Worm (Caenorhabditis elegans) whole organism, dauer: ENCODE results near the gene twk-3.

Experiments
- unc-62 ChIP-seq: sonication (generic microtip); optimal IDR thresholded peaks from 2 replicates; lab custom pipeline; 2017; ENCODE audit warnings: missing biosample characterization, missing genetic modification reagents, missing genetic modification characterization

twk-3 gene

DNA sequence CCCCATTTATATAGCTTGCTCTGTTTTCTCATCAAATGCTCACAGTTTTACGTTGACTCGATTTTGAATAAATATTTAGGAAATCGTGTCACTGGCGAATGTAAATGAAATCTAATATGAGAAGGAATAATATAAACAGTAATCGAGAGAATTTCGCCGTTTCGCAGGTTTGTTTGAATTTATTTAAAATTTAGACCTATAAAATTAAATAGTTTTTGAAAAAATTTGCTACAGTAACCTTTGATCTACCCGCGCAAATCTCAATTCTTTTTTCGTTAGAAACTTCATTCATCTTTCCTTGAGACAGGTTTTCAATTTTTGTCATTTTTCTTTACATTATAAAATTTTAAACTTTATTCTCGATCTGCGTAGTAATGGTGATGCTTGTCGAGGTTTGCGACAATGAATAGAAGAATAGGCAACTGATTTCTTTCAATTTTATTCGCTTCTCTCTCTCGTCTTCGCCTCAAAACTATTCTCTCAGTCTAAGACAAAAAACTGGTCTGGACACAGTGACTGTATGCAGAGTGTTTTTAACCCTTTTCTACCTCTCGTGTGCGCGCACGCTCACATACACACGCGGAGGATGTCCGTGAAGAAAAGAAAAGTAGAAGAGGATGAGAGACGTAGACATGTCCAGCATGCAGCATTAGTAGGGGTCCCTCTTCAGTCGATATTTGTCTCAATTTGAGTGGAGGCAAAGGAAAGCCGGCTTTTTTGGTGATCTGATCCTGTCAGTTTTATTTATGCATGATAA is 9.9 kb upstream of the twk-3 start, which contains the start of gene dab-1:
Gene dab-1 (plus strand): TSS at position 78 of the 757 bp plus-strand sequence.
- TF ChIP-seq unc-62 (GFP tag; lab: Kevin White, UChicago), result no peak

DNA sequence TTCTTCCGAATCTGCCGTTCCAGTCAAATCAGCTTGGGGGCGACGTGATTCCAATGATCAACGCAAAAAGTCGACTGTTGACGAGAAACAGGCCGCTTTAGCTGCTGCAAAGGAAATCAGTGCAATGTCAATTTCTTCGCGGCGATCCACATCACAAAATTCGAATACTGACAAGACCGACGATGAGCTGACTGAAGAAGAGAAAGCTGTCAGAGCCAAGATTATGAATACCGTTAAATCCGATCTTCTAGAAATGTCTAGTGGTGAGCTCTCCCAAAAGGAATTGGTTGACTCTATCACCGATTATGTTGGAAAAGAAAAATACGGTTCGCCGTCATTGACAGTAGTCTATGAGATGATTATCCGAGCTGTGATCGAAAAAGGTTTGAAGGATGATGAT is 7.7 kb upstream of the twk-3 start:
- TF ChIP-seq unc-62 (GFP tag; lab: Kevin White, UChicago), result no peak

DNA sequence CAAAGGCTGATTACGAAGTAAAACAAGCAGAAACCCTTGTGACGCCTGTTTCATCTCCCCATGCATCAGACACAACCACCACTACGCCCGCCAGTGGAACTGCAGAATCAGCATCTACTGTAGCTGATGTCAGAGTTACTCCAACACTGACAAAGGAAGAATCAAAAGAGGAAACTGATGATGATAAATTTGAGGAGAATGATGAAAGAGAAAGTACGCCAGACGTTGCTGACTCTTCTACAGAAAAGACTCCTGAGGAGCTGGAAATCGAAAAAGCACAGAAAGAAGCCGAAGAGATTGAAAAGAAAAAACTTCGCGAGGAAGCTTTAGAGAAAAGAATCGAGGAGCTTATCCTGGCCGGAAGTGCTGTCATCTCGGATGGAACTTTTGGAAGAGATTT is 5.7 kb upstream of the twk-3 start:
- no peak for TF ChIP-seq unc-62 (GFP tag; lab: Kevin White, UChicago)

DNA sequence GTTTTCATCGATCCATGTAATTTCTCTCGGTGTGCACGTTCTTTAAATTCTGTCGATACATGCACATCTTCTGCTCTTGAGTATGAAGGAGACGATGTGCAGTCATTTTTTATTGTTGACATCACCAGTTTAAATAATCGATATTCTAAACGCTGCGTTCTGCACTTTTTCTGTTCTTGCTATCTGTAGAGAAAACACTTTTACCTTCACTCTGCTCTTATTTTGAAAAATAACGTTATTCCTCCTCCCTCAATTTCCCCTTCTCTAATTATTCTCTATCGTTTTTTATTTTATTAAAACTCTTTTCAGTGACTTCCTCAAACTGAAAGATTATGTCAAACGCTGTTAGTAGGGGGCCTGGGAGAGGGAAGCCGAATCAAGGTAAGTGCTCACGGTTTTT is 4.3 kb upstream of the twk-3 start, which contains the start of gene ifg-1:
Gene ifg-1 (plus strand): TSS at position 301 of the 400 bp plus-strand sequence.
- no peak for TF ChIP-seq unc-62 (GFP tag; lab: Kevin White, UChicago)

DNA sequence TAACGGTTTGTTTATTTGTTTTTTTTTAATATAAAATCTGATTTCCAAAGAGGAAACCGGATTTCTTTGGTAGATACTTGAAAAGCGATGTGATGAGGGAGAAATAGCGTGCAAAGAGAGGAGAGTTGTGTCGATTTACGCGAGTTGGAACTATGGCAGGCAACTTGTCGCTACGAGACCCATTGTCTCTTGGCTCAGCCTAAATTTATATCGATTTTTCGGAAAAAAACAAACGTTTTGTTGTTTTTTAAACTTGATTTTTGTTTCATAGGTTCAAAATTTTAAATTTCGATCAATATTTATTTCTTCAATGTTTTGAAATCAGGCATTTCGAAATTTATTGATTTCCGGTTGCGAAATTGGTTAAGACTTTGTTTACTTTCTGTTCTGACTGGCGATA is 3.9 kb upstream of the twk-3 start, which contains the start of gene M110.3:
Gene M110.3 (minus strand): TSS at position 184 of the 400 bp plus-strand sequence.
- TF ChIP-seq unc-62 (GFP tag; lab: Kevin White, UChicago), result no peak

DNA sequence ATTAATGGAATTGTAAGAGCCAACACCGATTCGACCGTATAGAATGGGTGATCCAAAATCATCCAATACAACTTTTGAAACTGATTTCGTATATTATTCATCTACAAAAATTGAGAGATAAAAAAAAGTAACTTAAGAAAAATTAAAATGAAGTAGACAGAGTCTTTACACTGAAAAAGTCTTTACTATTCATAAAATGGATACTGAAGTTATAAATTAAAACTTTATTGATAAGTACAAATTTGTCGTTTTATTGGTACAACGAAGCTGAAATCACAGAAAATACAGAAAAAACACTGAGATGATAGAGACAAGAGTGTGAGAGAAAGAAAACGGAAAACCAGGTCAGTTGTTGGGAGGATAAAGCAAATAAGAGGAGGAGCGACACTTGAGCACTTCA is 1.8 kb upstream of the twk-3 start, which contains the start of gene M110.10:
Gene M110.10 (minus strand): TSS at position 101 of the 400 bp plus-strand sequence.
- TF ChIP-seq unc-62 (GFP tag; lab: Kevin White, UChicago), result no peak

DNA sequence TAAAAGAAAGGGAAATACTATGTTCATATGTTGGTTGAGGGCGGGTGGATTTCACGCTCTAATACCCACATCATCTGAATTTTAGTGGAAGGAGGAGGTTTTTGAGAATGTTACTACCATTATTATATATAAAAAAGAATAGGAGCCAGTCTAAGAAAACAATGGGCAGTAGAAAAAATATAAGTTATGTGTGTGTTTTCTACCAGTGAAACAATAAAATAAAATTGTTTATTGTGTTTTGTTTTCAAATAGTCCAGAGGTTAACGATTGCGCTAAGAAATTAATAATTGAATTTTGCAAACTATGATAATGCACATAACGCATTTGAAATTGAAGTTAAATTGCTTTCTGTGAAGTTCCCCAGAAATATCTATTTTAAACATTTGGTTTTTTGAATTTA is 3.1 kb downstream of the twk-3 start, which contains the start of gene M110.8:
Gene M110.8 (minus strand): TSS at position 101 of the 400 bp plus-strand sequence.
- TF ChIP-seq unc-62 (GFP tag; lab: Kevin White, UChicago), result no peak

DNA sequence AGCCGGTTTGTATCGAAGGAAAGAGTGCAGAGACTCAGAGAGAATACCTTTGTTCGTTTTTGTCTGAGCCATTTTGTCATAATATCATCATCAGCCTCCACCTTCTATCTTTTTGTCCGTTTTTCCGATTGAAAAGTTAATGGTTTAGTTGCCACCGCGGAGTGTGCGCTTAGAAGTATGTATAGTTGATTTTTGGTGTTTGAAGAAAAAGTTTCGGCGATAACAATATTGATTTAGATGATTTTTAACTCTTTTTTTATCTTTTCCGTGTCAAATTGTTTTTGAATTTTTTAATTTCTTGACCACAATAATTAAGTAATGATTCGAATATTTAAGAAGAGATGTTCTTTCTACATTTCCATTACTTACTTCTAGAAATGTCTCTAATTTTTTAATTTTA is 7.0 kb downstream of the twk-3 start:
- TF ChIP-seq unc-62 (GFP tag; lab: Kevin White, UChicago), result no peak

DNA sequence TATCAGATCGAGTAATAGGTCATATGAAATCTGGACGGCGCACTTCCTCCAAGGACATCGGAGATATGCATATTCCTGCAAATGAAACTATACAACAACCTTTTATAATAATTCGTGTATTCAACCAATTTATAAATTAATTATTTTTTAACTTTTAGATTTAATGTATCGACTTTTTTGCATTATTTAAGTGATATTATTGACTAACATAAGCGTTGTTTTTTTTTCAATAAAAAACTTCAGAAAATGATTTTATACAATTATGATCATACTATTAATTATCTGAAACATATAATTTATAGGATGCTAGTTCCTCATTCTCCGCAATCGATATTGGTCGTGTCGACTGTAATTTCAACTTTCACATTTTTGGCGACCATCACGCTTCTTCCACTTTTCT is 8.5 kb downstream of the twk-3 start, which contains the start of gene col-76:
Gene col-76 (plus strand): TSS at position 301 of the 400 bp plus-strand sequence.
- no peak for TF ChIP-seq unc-62 (GFP tag; lab: Kevin White, UChicago)

DNA sequence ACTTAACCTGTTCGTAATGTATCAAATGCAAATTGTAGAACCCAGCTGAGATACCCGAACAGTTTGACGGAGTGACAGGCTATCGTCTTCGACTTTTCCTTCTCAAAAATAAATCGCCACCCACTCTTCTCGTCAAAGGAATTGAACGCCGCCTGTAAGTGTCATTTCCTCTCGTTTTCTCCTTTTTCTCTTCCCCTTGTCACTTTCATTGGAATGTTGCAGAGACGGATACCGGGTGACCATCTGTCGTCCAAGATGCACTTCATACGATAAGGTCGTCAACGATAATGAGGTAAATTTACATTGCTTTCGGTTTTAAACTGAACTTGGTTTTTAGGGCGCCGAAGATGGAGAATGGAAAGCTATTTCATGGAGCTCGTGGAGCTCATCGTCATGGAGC is 12.8 kb downstream of the twk-3 start:
- no peak for TF ChIP-seq unc-62 (GFP tag; lab: Kevin White, UChicago)

DNA sequence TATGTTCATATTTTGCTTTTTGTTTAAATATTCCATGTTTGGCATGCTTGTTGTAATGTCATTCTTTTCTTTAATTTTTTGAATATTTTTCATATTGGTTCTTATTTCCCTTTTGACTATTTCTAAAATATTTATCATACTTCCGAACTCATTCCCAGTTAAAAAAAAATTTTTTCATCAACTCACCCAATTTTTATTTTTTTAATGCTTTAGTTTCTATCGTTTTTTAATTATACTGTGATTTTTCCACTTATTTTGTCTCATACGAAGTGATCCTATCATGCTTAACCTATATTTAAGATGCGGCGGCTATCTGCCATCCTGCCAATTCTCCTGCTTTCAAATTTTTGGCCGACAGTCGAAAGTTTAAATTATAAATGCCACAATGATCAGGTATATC is 14.1 kb downstream of the twk-3 start, which contains the start of gene qua-1:
Gene qua-1 (plus strand): TSS at position 301 of the 400 bp plus-strand sequence.
- no peak for TF ChIP-seq unc-62 (GFP tag; lab: Kevin White, UChicago)

DNA sequence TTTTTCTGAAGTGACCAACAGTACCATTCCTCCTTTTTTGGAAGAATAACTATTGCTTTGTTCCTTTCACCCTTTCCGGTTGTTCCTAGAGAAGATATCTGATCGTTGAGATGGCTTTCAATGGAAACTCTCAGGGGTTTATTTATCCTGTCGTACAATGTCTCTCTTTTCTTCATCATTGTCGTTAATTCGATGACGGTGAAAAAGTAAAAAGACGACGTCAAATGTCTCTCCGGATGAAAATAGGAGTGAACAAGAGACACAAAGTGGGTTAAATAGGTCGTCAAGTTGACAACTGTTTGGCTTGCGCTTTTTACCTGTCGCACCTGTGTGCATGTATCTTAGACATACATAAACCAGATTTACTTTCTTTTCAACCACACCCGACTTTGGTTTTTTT is 18.7 kb downstream of the twk-3 start:
- TF ChIP-seq unc-62 (GFP tag; lab: Kevin White, UChicago), result no peak

DNA sequence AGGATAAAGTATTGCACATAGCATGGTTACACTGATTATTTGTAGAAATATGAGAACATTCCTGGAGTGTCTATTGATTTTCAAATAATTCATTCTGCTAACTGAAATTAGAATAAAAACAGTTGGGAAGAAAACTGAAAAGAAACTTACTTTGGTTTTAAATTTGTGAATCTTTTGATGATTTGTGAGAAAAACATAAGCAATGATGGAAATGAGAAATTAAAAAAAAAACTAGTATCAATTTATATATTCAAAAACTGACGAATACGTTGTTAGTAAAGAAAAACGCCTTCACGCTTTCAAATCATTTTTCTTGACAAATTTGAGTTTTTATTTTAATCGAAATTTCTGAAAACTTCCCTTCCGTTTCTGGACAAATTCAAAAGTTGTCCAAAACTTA is 19.5 kb downstream of the twk-3 start, which contains the start of gene T05C12.9:
Gene T05C12.9 (minus strand): TSS at position 101 of the 400 bp plus-strand sequence.
- no peak for TF ChIP-seq unc-62 (GFP tag; lab: Kevin White, UChicago)

DNA sequence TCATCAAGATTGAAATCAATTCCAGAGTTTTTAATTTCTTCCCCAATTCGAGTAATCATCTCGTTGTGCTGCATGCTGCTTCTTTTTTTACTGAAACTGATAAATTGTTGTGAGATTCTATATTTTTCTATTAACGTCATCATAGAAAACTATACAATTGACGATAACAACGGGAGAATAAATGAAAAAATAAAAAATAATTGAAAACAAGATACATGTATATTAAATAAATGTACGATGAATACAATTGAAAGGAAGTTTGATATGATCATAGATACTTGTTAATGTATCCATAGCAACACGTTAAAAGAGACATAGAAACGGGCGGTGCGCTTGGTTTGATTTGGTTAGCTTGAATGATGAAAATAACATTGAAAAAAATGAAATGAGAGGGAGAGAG is 22.1 kb downstream of the twk-3 start, which contains the start of gene T05C12.8:
Gene T05C12.8 (minus strand): TSS at position 101 of the 400 bp plus-strand sequence.
- TF ChIP-seq unc-62 (GFP tag; lab: Kevin White, UChicago), result no peak

DNA sequence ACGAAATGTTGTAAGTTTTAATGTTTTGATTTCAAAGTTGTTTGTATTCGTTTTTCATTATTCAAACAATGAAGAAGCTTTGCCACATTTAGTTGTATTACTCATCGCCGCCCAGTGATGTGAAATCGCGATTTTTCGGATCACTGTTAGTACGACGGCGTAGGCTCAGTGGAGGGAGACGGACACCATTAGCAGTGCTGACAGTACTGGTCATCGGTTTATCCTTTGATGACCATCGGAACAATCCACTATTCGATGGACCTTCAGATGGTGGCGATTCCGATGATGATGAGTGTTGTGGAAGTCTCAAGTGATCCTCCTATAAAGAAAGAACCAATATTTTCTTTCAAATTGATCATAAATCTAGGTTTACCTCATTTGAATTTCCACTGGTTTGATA is 25.1 kb downstream of the twk-3 start:
- TF ChIP-seq unc-62 (GFP tag; lab: Kevin White, UChicago), result no peak

DNA sequence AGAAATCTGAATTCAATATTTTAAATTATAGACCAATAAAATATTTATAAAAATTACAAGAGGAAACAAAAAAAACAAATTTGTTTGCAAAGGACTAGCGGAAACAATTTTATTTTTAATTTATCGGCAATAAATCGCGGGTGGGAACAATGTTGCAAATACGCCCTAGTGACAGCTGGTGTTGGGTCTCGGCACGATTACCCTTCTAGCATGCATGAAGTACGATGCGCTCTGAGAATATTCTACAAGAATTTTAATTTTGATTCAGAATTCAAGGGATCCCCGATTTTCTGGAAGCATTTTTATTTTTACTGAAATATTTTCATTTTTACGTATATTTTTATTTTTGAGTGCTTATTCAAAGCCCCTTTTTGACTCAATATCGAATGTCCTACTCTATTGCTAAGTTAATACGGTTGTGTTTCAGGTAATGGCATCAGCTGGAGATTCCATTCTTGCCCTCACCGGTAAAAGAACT is 27.5 kb downstream of the twk-3 start, which contains the start of the genes mig-5 and cct-1:
Gene mig-5 (minus strand): TSS at position 8 of the 478 bp plus-strand sequence.
Gene cct-1 (plus strand): TSS at position 428 of the 478 bp plus-strand sequence.
- TF ChIP-seq unc-62 (GFP tag; lab: Kevin White, UChicago), result no peak
